Fruit fly (Drosophila melanogaster) whole organism, pupa: ENCODE measurements around the gene CG18135.

Experiments used
- CG12605 ChIP-seq: fragments of 200-800 bp; sonication (Bioruptor generic); IDR thresholded peaks from 2 replicates; pipeline ENCODE4 v1.3.6; 2022; ENCODE audit warnings: missing biosample characterization, missing genetic modification characterization
- Pif1A ChIP-seq: fragments of 200-800 bp; sonication (Bioruptor generic); optimal IDR thresholded peaks from 3 replicates; lab custom pipeline; 2016; ENCODE audit warnings: missing biosample characterization, missing genetic modification characterization

DNA sequence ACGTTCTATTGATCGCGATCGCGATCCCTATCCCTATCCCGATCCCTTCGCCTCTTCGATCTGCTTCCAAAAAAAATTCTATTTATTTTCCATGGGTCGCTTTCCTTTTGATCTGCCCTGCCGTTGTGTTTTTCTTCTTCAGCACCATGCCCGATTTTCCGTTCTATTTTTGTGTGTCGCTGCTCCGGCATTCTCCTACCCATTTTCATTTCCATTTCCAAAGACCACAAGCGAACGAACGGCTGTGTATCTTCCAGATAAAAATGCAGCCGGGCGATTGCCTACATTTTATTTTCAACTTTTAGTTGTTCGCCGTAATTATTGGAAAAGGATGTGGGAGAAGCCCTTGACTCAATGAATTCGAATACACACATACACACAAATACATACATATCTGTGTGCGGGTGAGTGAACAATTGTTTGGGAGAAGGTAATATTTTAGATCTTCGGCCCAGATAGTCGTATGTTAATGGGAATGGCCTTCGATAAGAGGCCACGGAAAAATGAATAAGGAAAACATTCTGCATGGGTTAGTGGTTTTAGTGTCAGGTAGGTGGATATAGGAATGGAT, 45.5 kb upstream of the CG18135 start:
- TF ChIP-seq CG12605 (GFP tag; lab: Robert Waterston, UW): no peak
- no peak for TF ChIP-seq Pif1A
